Fruit fly (Drosophila melanogaster) whole organism, embryonic: ENCODE measurements around the gene ddbt.
A peak's percentile ranks its signal among the peaks of the same experiment; 100 is the strongest.

Experiments used
- CG11085 ChIP-seq: fragments of 200-800 bp; sonication (Bioruptor generic); IDR thresholded peaks from 2 replicates; pipeline ENCODE4 v1.3.6; 2022; ENCODE audit warnings: missing biosample characterization, missing genetic modification characterization
- CG11696 ChIP-seq: fragments of 200-800 bp; sonication (Bioruptor generic); IDR thresholded peaks from 2 replicates; pipeline ENCODE4 v1.3.6; 2022; ENCODE audit warnings: missing biosample characterization, missing genetic modification characterization
- CG12104 ChIP-seq: fragments of 200-800 bp; sonication (Bioruptor generic); optimal IDR thresholded peaks from 3 replicates; lab custom pipeline; 2016; ENCODE audit warnings: missing biosample characterization, missing genetic modification characterization
- CG12219 ChIP-seq: fragments of 200-800 bp; sonication (Bioruptor generic); optimal IDR thresholded peaks from 3 replicates; lab custom pipeline; 2018; ENCODE audit warnings: missing biosample characterization, mild to moderate bottlenecking, missing genetic modification characterization
- CG1233 ChIP-seq: fragments of 200-800 bp; sonication (Bioruptor generic); optimal IDR thresholded peaks from 4 replicates; lab custom pipeline; 2018; ENCODE audit warnings: missing biosample characterization, mild to moderate bottlenecking, missing genetic modification characterization
- CG13296 ChIP-seq: fragments of 200-800 bp; sonication (Bioruptor generic); optimal IDR thresholded peaks from 3 replicates; lab custom pipeline; 2018; ENCODE audit warnings: missing biosample characterization, mild to moderate bottlenecking, missing genetic modification characterization
- CG14014 ChIP-seq: fragments of 200-800 bp; sonication (Bioruptor generic); IDR thresholded peaks from 2 replicates; pipeline ENCODE4 v1.3.6; 2022; ENCODE audit warnings: missing biosample characterization, missing genetic modification characterization
- CG14667 ChIP-seq: fragments of 200-800 bp; sonication (Bioruptor generic); IDR thresholded peaks from 2 replicates; pipeline ENCODE4 v1.3.6; 2022; ENCODE audit warnings: missing biosample characterization, missing genetic modification characterization
- CG15514 ChIP-seq: fragments of 200-800 bp; sonication (Bioruptor generic); optimal IDR thresholded peaks from 3 replicates; lab custom pipeline; 2017; ENCODE audit warnings: missing biosample characterization, missing genetic modification characterization, mild to moderate bottlenecking, moderate library complexity, missing genetic modification reagents
- CG1603 ChIP-seq: fragments of 200-800 bp; sonication (Bioruptor generic); optimal IDR thresholded peaks from 2 replicates; lab custom pipeline; 2019; ENCODE audit warnings: missing biosample characterization, mild to moderate bottlenecking, missing genetic modification characterization, moderate library complexity
- CG17186 ChIP-seq: fragments of 200-800 bp; sonication (Bioruptor generic); optimal IDR thresholded peaks from 3 replicates; lab custom pipeline; 2017; ENCODE audit warnings: missing biosample characterization, missing genetic modification reagents, missing genetic modification characterization
- CG17912 ChIP-seq: fragments of 200-800 bp; sonication (Bioruptor generic); optimal IDR thresholded peaks from 2 replicates; lab custom pipeline; 2018; ENCODE audit warnings: missing biosample characterization, mild to moderate bottlenecking, missing genetic modification characterization
- CG42726 ChIP-seq: fragments of 200-800 bp; sonication (Bioruptor generic); IDR thresholded peaks from 2 replicates; pipeline ENCODE4 v1.3.6; 2022; ENCODE audit warnings: missing biosample characterization, missing genetic modification characterization; ENCODE audit not compliant: partially characterized antibody
- CG4360 ChIP-seq: fragments of 200-800 bp; sonication (Bioruptor generic); IDR thresholded peaks from 2 replicates; pipeline ENCODE4 v1.3.6; 2022; ENCODE audit warnings: missing biosample characterization, missing genetic modification characterization
- CG4820 ChIP-seq: fragments of 200-800 bp; sonication (Bioruptor generic); optimal IDR thresholded peaks from 3 replicates; lab custom pipeline; 2016; ENCODE audit warnings: missing biosample characterization, missing genetic modification characterization
- CG8089 ChIP-seq: fragments of 200-800 bp; sonication (Bioruptor generic); optimal IDR thresholded peaks from 3 replicates; lab custom pipeline; 2016; ENCODE audit warnings: missing biosample characterization, missing genetic modification characterization
- CG9437 ChIP-seq: fragments of 200-800 bp; sonication (Bioruptor generic); optimal IDR thresholded peaks from 2 replicates; lab custom pipeline; 2018; ENCODE audit warnings: missing biosample characterization, mild to moderate bottlenecking, missing genetic modification characterization
- Dll ChIP-seq: fragments of 200-800 bp; sonication (Bioruptor generic); IDR thresholded peaks from 4 replicates; pipeline ENCODE4 v1.3.6; 2022; ENCODE audit warnings: missing biosample characterization, missing genetic modification characterization; ENCODE audit not compliant: partially characterized antibody
- Fer3 ChIP-seq: fragments of 200-800 bp; sonication (Bioruptor generic); optimal IDR thresholded peaks from 2 replicates; lab custom pipeline; 2018; ENCODE audit warnings: missing biosample characterization, mild to moderate bottlenecking, missing genetic modification characterization, moderate library complexity
- Lhr ChIP-seq: fragments of 200-800 bp; sonication (Bioruptor generic); optimal IDR thresholded peaks from 3 replicates; lab custom pipeline; 2017; ENCODE audit warnings: mild to moderate bottlenecking, missing biosample characterization, missing genetic modification reagents, missing genetic modification characterization
- Lim3 ChIP-seq: fragments of 200-800 bp; sonication (Bioruptor generic); IDR thresholded peaks from 2 replicates; pipeline ENCODE4 v1.3.6; 2022; ENCODE audit warnings: missing biosample characterization, missing genetic modification characterization
- MESR4 ChIP-seq: fragments of 200-800 bp; sonication (Bioruptor generic); optimal IDR thresholded peaks from 2 replicates; lab custom pipeline; 2018; ENCODE audit warnings: missing biosample characterization, mild to moderate bottlenecking, missing genetic modification characterization, moderate library complexity
- Mad ChIP-seq: fragments of 200-800 bp; sonication (Bioruptor generic); optimal IDR thresholded peaks from 2 replicates; lab custom pipeline; 2016; ENCODE audit warnings: missing biosample characterization, missing genetic modification characterization
- NFAT ChIP-seq: fragments of 200-800 bp; sonication (Bioruptor generic); IDR thresholded peaks from 2 replicates; pipeline ENCODE4 v1.3.6; 2022; ENCODE audit warnings: missing biosample characterization, missing genetic modification characterization
- Opbp ChIP-seq: fragments of 200-800 bp; sonication (Bioruptor generic); IDR thresholded peaks from 3 replicates; pipeline ENCODE4 v1.3.6; 2022; ENCODE audit warnings: missing biosample characterization, missing genetic modification characterization; ENCODE audit not compliant: partially characterized antibody
- Spps ChIP-seq: fragments of 200-800 bp; sonication (Bioruptor generic); optimal IDR thresholded peaks from 2 replicates; lab custom pipeline; 2018; ENCODE audit warnings: missing biosample characterization, mild to moderate bottlenecking, missing genetic modification characterization
- ap ChIP-seq: fragments of 200-800 bp; sonication (Bioruptor generic); IDR thresholded peaks from 2 replicates; pipeline ENCODE4 v1.3.6; 2022; ENCODE audit warnings: missing biosample characterization, missing genetic modification characterization
- ato ChIP-seq: fragments of 200-800 bp; sonication (Bioruptor generic); IDR thresholded peaks from 2 replicates; pipeline ENCODE4 v1.3.6; 2022; ENCODE audit warnings: missing biosample characterization, missing genetic modification characterization; ENCODE audit not compliant: partially characterized antibody
- caup ChIP-seq: fragments of 200-800 bp; sonication (Bioruptor generic); optimal IDR thresholded peaks from 3 replicates; lab custom pipeline; 2017; ENCODE audit warnings: missing biosample characterization, mild to moderate bottlenecking, missing genetic modification characterization, moderate library complexity; ENCODE audit not compliant: severe bottlenecking
- crc ChIP-seq: fragments of 200-800 bp; sonication (Bioruptor generic); optimal IDR thresholded peaks from 2 replicates; lab custom pipeline; 2016; ENCODE audit warnings: missing biosample characterization, missing genetic modification characterization
- crp ChIP-seq, 2 experiments: fragments of 200-800 bp; sonication (Bioruptor generic); optimal IDR thresholded peaks; 2 replicates in 1 of 2; 3 replicates in 1 of 2; lab custom pipeline; 2017; ENCODE audit warnings: missing biosample characterization in 2 of 2, missing genetic modification characterization in 2 of 2, mild to moderate bottlenecking in 1 of 2, moderate library complexity in 1 of 2
- cwo ChIP-seq: fragments of 200-800 bp; sonication (Bioruptor generic); optimal IDR thresholded peaks from 3 replicates; lab custom pipeline; 2017; ENCODE audit warnings: missing biosample characterization, missing genetic modification characterization, mild to moderate bottlenecking, moderate library complexity, missing genetic modification reagents
- dmrt99B ChIP-seq: fragments of 200-800 bp; sonication (Bioruptor generic); optimal IDR thresholded peaks from 2 replicates; lab custom pipeline; 2018; ENCODE audit warnings: missing biosample characterization, mild to moderate bottlenecking, missing genetic modification characterization, moderate library complexity
- fd64A ChIP-seq: fragments of 200-800 bp; sonication (Bioruptor generic); optimal IDR thresholded peaks from 3 replicates; lab custom pipeline; 2018; ENCODE audit warnings: missing biosample characterization, mild to moderate bottlenecking, missing genetic modification characterization
- jumu ChIP-seq: fragments of 200-800 bp; sonication (Bioruptor generic); optimal IDR thresholded peaks from 3 replicates; lab custom pipeline; 2016; ENCODE audit warnings: missing biosample characterization, missing genetic modification characterization
- ken ChIP-seq: fragments of 200-800 bp; sonication (Bioruptor generic); IDR thresholded peaks from 3 replicates; pipeline ENCODE4 v1.3.6; 2022; ENCODE audit warnings: missing biosample characterization, missing genetic modification characterization
- mam ChIP-seq: fragments of 200-800 bp; sonication (Bioruptor generic); optimal IDR thresholded peaks from 3 replicates; lab custom pipeline; 2016; ENCODE audit warnings: missing biosample characterization, missing genetic modification characterization
- nmo ChIP-seq: fragments of 200-800 bp; sonication (Bioruptor generic); optimal IDR thresholded peaks from 2 replicates; lab custom pipeline; 2018; ENCODE audit warnings: missing biosample characterization, mild to moderate bottlenecking, missing genetic modification characterization, moderate library complexity
- pb ChIP-seq: fragments of 200-800 bp; sonication (Bioruptor generic); optimal IDR thresholded peaks from 3 replicates; lab custom pipeline; 2016; ENCODE audit warnings: missing biosample characterization, missing genetic modification characterization
- pros ChIP-seq: fragments of 200-800 bp; sonication (Bioruptor generic); optimal IDR thresholded peaks from 3 replicates; lab custom pipeline; 2019; ENCODE audit warnings: missing biosample characterization, mild to moderate bottlenecking, missing genetic modification characterization, moderate library complexity
- ranshi ChIP-seq: fragments of 200-800 bp; sonication (Bioruptor generic); IDR thresholded peaks from 2 replicates; pipeline ENCODE4 v1.3.6; 2022; ENCODE audit warnings: missing biosample characterization, missing genetic modification characterization
- sc ChIP-seq, 3 experiments: fragments of >200 bp in 2 of 3; fragments of 200-800 bp in 1 of 3; sonication (Bioruptor generic) in 1 of 3; optimal IDR thresholded peaks; 2 replicates in 2 of 3; 3 replicates in 1 of 3; lab custom pipeline; 2017; ENCODE audit warnings: mild to moderate bottlenecking in 1 of 3, missing biosample characterization in 1 of 3, missing genetic modification characterization in 1 of 3, missing genetic modification reagents in 1 of 3
- sqz ChIP-seq: fragments of 200-800 bp; sonication (Bioruptor generic); optimal IDR thresholded peaks from 3 replicates; lab custom pipeline; 2018; ENCODE audit warnings: missing biosample characterization, mild to moderate bottlenecking, missing genetic modification characterization
- sug ChIP-seq: fragments of 200-800 bp; optimal IDR thresholded peaks from 2 replicates; lab custom pipeline; 2019; ENCODE audit warnings: missing biosample characterization, mild to moderate bottlenecking, missing genetic modification characterization, moderate library complexity
- z ChIP-seq: fragments of 200-800 bp; sonication (Bioruptor generic); IDR thresholded peaks from 3 replicates; pipeline ENCODE4 v1.3.6; 2022; ENCODE audit warnings: missing biosample characterization, missing genetic modification characterization
- zen2 ChIP-seq: fragments of 200-800 bp; sonication (Bioruptor generic); IDR thresholded peaks from 3 replicates; pipeline ENCODE4 v1.3.6; 2022; ENCODE audit warnings: missing biosample characterization, missing genetic modification characterization; ENCODE audit not compliant: partially characterized antibody
- zfh2 ChIP-seq: fragments of 200-800 bp; sonication (Bioruptor generic); optimal IDR thresholded peaks from 2 replicates; lab custom pipeline; 2016; ENCODE audit warnings: missing biosample characterization, missing genetic modification characterization

ddbt gene

dm6 chr3L:331842-332802, 15.2 kb downstream of the ddbt start, which contains the start of gene mthl9 (continued):
- TF ChIP-seq ranshi (no peak; the same call in 1 of the 2 replicates), CG4820 (GFP tag; lab: Kevin White, UChicago) (no peak), CG17912 (GFP tag; lab: Kevin White, UChicago) (no peak), CG8089 (GFP tag; lab: Kevin White, UChicago) (no peak), Lhr (no peak), nmo (GFP tag; lab: Kevin White, UChicago) (no peak), mam (no peak), MESR4 (no peak), CG13296 (no peak), CG17186 (GFP tag; lab: Kevin White, UChicago) (no peak), CG9437 (GFP tag; lab: Kevin White, UChicago) (no peak), CG12219 (GFP tag; lab: Kevin White, UChicago) (peak; percentile 21), NFAT (GFP tag; lab: Robert Waterston, UW) (peak; percentile 30; the same call in 1 of the 2 replicates), zen2 (GFP tag; lab: Robert Waterston, UW) (no peak), sug (tag; lab: Kevin White, UChicago) (peak; percentile 90), CG14014 (no peak), Dll (GFP tag; lab: Robert Waterston, UW) (no peak), Fer3 (peak; percentile 8), ato (0 out of 2 replicates have a peak, but pooled peaks have one; percentile 17), crc (GFP tag; lab: Kevin White, UChicago) (no peak), jumu (GFP tag; lab: Kevin White, UChicago) (no peak), CG4360 (GFP tag; lab: Robert Waterston, UW) (0 out of 2 replicates have a peak, but pooled peaks have one; percentile 35), CG14667 (GFP tag; lab: Robert Waterston, UW) (no peak), dmrt99B (tag; lab: Kevin White, UChicago) (no peak), zfh2 (peak; percentile 3), pros (GFP tag; lab: Kevin White, UChicago) (peak; percentile 42), CG12104 (GFP tag; lab: Kevin White, UChicago) (no peak), sc (optimal IDR thresholded peaks at IDR 0.05; lab: Kevin White, UChicago) (no peak), sc (GFP tag; optimal IDR thresholded peaks at IDR 0.05; lab: Kevin White, UChicago) (no peak), Lim3 (GFP tag; lab: Robert Waterston, UW) (no peak), CG15514 (GFP tag; lab: Kevin White, UChicago) (peak; percentile 77), sqz (peak; percentile 53), z (no peak), caup (GFP tag; lab: Kevin White, UChicago) (peak; percentile 54), CG1233 (GFP tag; lab: Kevin White, UChicago) (no peak), Opbp (no peak), CG1603 (no peak), ken (GFP tag; lab: Robert Waterston, UW) (0 out of 3 replicates have a peak, but pooled peaks have one; percentile 25), Spps (no peak), Mad (GFP tag; lab: Kevin White, UChicago) (no peak), fd64A (GFP tag; lab: Kevin White, UChicago) (no peak), cwo (GFP tag; lab: Kevin White, UChicago) (peak; percentile 60), ap (GFP tag; lab: Robert Waterston, UW) (no peak), crp (GFP tag; optimal IDR thresholded peaks at IDR 0.05; lab: Kevin White, UChicago) (peak in 1 of 2 experiments; percentile 35), pb (no peak), CG11085 (GFP tag; lab: Robert Waterston, UW) (no peak), CG11696 (GFP tag; lab: Robert Waterston, UW) (no peak; the same call in 1 of the 2 replicates), CG42726 (GFP tag; lab: Robert Waterston, UW) (no peak)
